Worm (Caenorhabditis elegans) whole organism, early embryonic: ENCODE measurements around the gene tbc-6.
A peak's percentile ranks its signal among the peaks of the same experiment; 100 is the strongest.

Experiments
- B0310.2 ChIP-seq: sonication (generic microtip); optimal IDR thresholded peaks from 2 replicates; lab custom pipeline; 2016; ENCODE audit warnings: mild to moderate bottlenecking, missing genetic modification characterization, missing compliant biosample characterization
- F13C5.2 ChIP-seq: sonication (generic microtip); optimal IDR thresholded peaks from 2 replicates; lab custom pipeline; 2017; ENCODE audit warnings: mild to moderate bottlenecking, missing genetic modification characterization, inconsistent platforms, missing compliant biosample characterization
- aly-1 ChIP-seq: sonication (generic microtip); optimal IDR thresholded peaks from 2 replicates; lab custom pipeline; 2016; ENCODE audit warnings: missing genetic modification characterization, missing compliant biosample characterization
- ama-1 ChIP-seq: fragments of 150-350 bp; optimal IDR thresholded peaks from 2 replicates; lab custom pipeline; 2014
- ceh-13 ChIP-seq: fragments of 200-800 bp; sonication (Bioruptor generic); optimal IDR thresholded peaks from 2 replicates; lab custom pipeline; 2018; ENCODE audit warnings: mild to moderate bottlenecking, missing genetic modification characterization, missing compliant biosample characterization
- ceh-36 ChIP-seq: sonication (generic microtip); optimal IDR thresholded peaks from 2 replicates; lab custom pipeline; 2016; ENCODE audit warnings: missing genetic modification characterization, inconsistent platforms, missing compliant biosample characterization
- ets-7 ChIP-seq: sonication (generic microtip); optimal IDR thresholded peaks from 2 replicates; lab custom pipeline; 2016; ENCODE audit warnings: missing genotype, missing genetic modification characterization, missing compliant biosample characterization
- flt-1 ChIP-seq: fragments of 200-800 bp; sonication (Bioruptor generic); IDR thresholded peaks from 2 replicates; pipeline ENCODE4 v1.3.6; 2022; ENCODE audit warnings: missing genetic modification characterization, missing compliant biosample characterization
- hmbx-1 ChIP-seq: sonication (generic microtip); optimal IDR thresholded peaks from 2 replicates; lab custom pipeline; 2016; ENCODE audit warnings: mild to moderate bottlenecking, missing genetic modification characterization, missing compliant biosample characterization
- hmg-4 ChIP-seq: fragments of 200-800 bp; sonication (Bioruptor generic); optimal IDR thresholded peaks from 2 replicates; lab custom pipeline; 2018; ENCODE audit warnings: mild to moderate bottlenecking, missing genetic modification characterization, missing compliant biosample characterization
- hnd-1 ChIP-seq: sonication (generic microtip); optimal IDR thresholded peaks from 2 replicates; lab custom pipeline; 2016; ENCODE audit warnings: missing genetic modification characterization, missing compliant biosample characterization
- pes-1 ChIP-seq: fragments of 200-800 bp; sonication (Bioruptor generic); IDR thresholded peaks from 2 replicates; pipeline ENCODE4 v1.3.6; 2022; ENCODE audit warnings: missing genetic modification reagents, missing genetic modification characterization, missing compliant biosample characterization
- scrt-1 ChIP-seq: fragments of 200-800 bp; sonication (Bioruptor generic); IDR thresholded peaks from 2 replicates; pipeline ENCODE4 v1.3.6; 2022; ENCODE audit warnings: missing genetic modification characterization, missing compliant biosample characterization
- sea-1 ChIP-seq: fragments of 200-800 bp; sonication (Bioruptor generic); conservative IDR thresholded peaks from 2 replicates; pipeline ENCODE4 v1.3.6; 2022; ENCODE audit warnings: missing genetic modification characterization, missing compliant biosample characterization
- tbx-11 ChIP-seq: fragments of 200-800 bp; sonication (Bioruptor generic); IDR thresholded peaks from 2 replicates; pipeline ENCODE4 v1.3.6; 2022; ENCODE audit warnings: missing genetic modification characterization, missing compliant biosample characterization
- tbx-37 ChIP-seq: fragments of 200-800 bp; sonication (Bioruptor generic); conservative IDR thresholded peaks from 2 replicates; pipeline ENCODE4 v1.3.6; 2022; ENCODE audit warnings: missing genetic modification reagents, missing genetic modification characterization, missing compliant biosample characterization
- tra-4 ChIP-seq: sonication (generic microtip); optimal IDR thresholded peaks from 2 replicates; lab custom pipeline; 2017; ENCODE audit warnings: missing genetic modification characterization, missing compliant biosample characterization

tbc-6 gene

ce11 chrII:6849308-6849707 lies 1.4 kb downstream of the tbc-6 start:
- TF ChIP-seq B0310.2 (tag; lab: Kevin White, UChicago): no peak

ce11 chrII:6851938-6852337 lies 4.0 kb downstream of the tbc-6 start, which contains the start of gene C04A2.15:
Gene C04A2.15, plus strand, starts transcription at chrII:6852236.
- TF ChIP-seq ceh-36 (tag; lab: Kevin White, UChicago) (no peak), F13C5.2 (tag; lab: Kevin White, UChicago) (no peak), sea-1 (GFP tag; lab: Robert Waterston, UW) (no peak), hmbx-1 (tag; lab: Kevin White, UChicago) (no peak), ceh-13 (GFP tag; lab: Kevin White, UChicago) (no peak), flt-1 (GFP tag; lab: Robert Waterston, UW) (no peak), hmg-4 (GFP tag; lab: Kevin White, UChicago) (no peak), tra-4 (tag; lab: Kevin White, UChicago) (no peak), aly-1 (tag; lab: Kevin White, UChicago) (no peak), ama-1 (lab: Kevin White, UChicago) (no peak), tbx-11 (GFP tag; lab: Robert Waterston, UW) (no peak), B0310.2 (tag; lab: Kevin White, UChicago) (no peak), hnd-1 (tag; lab: Kevin White, UChicago) (no peak), tbx-37 (GFP tag; lab: Robert Waterston, UW) (no peak), scrt-1 (no peak), pes-1 (GFP tag; lab: Robert Waterston, UW) (no peak)

ce11 chrII:6853059-6853466 lies 5.1 kb downstream of the tbc-6 start:
- TF ChIP-seq ceh-36 (tag; lab: Kevin White, UChicago) (peak; percentile 98), ceh-13 (GFP tag; lab: Kevin White, UChicago) (peak; percentile 84), ama-1 (lab: Kevin White, UChicago) (peak; percentile 85), tbx-37 (GFP tag; lab: Robert Waterston, UW) (peak; percentile 88), pes-1 (GFP tag; lab: Robert Waterston, UW) (peak; percentile 95), F13C5.2 (tag; lab: Kevin White, UChicago) (peak; percentile 98), B0310.2 (tag; lab: Kevin White, UChicago) (peak; percentile 89), hmg-4 (GFP tag; lab: Kevin White, UChicago) (peak; percentile 96), hnd-1 (tag; lab: Kevin White, UChicago) (peak; percentile 78), ets-7 (tag; lab: Kevin White, UChicago) (peak; percentile 84), tra-4 (tag; lab: Kevin White, UChicago) (peak; percentile 89), scrt-1 (peak; percentile 92), hmbx-1 (tag; lab: Kevin White, UChicago) (peak; percentile 83), sea-1 (GFP tag; lab: Robert Waterston, UW) (peak; percentile 88), flt-1 (GFP tag; lab: Robert Waterston, UW) (peak; percentile 94), aly-1 (tag; lab: Kevin White, UChicago) (peak; percentile 90), tbx-11 (GFP tag; lab: Robert Waterston, UW) (peak; percentile 86)

- TF ChIP-seq pes-1 (GFP tag; lab: Robert Waterston, UW) (no peak), ceh-36 (tag; lab: Kevin White, UChicago) (no peak), aly-1 (tag; lab: Kevin White, UChicago) (no peak), hmbx-1 (tag; lab: Kevin White, UChicago) (no peak), F13C5.2 (tag; lab: Kevin White, UChicago) (no peak), sea-1 (GFP tag; lab: Robert Waterston, UW) (no peak), hnd-1 (tag; lab: Kevin White, UChicago) (no peak), B0310.2 (tag; lab: Kevin White, UChicago) (no peak), tbx-37 (GFP tag; lab: Robert Waterston, UW) (no peak), ama-1 (lab: Kevin White, UChicago) (no peak), hmg-4 (GFP tag; lab: Kevin White, UChicago) (no peak), scrt-1 (no peak), ceh-13 (GFP tag; lab: Kevin White, UChicago) (no peak), flt-1 (GFP tag; lab: Robert Waterston, UW) (no peak), ets-7 (tag; lab: Kevin White, UChicago) (no peak)
Observed at ce11 chrII:6858201-6858600, 10.3 kb downstream of the tbc-6 start, which contains the start of gene dnj-5. Gene dnj-5, minus strand, starts transcription at chrII:6858301.

- TF ChIP-seq B0310.2 (tag; lab: Kevin White, UChicago) (no peak), scrt-1 (0 out of 2 replicates have a peak, but pooled peaks have one; percentile 59), aly-1 (tag; lab: Kevin White, UChicago) (no peak), F13C5.2 (tag; lab: Kevin White, UChicago) (peak; percentile 27), ceh-36 (tag; lab: Kevin White, UChicago) (peak; percentile 38), hmg-4 (GFP tag; lab: Kevin White, UChicago) (peak; percentile 63), hnd-1 (tag; lab: Kevin White, UChicago) (peak; percentile 10)
Observed at ce11 chrII:6858835-6859234, 10.9 kb downstream of the tbc-6 start.

ce11 chrII:6860043-6860442 lies 12.1 kb downstream of the tbc-6 start:
- no peak for TF ChIP-seq pes-1 (GFP tag; lab: Robert Waterston, UW)
- TF ChIP-seq hnd-1 (tag; lab: Kevin White, UChicago): no peak
- TF ChIP-seq tbx-11 (GFP tag; lab: Robert Waterston, UW): no peak
- TF ChIP-seq tbx-37 (GFP tag; lab: Robert Waterston, UW): no peak
- TF ChIP-seq ets-7 (tag; lab: Kevin White, UChicago): no peak
- TF ChIP-seq aly-1 (tag; lab: Kevin White, UChicago): no peak
- TF ChIP-seq hmbx-1 (tag; lab: Kevin White, UChicago): no peak
- no peak for TF ChIP-seq F13C5.2 (tag; lab: Kevin White, UChicago)
- TF ChIP-seq ceh-36 (tag; lab: Kevin White, UChicago): no peak
- no peak for TF ChIP-seq scrt-1
- TF ChIP-seq ama-1 (lab: Kevin White, UChicago): no peak
- TF ChIP-seq ceh-13 (GFP tag; lab: Kevin White, UChicago): no peak
- no peak for TF ChIP-seq flt-1 (GFP tag; lab: Robert Waterston, UW)
- no peak for TF ChIP-seq hmg-4 (GFP tag; lab: Kevin White, UChicago)
- no peak for TF ChIP-seq tra-4 (tag; lab: Kevin White, UChicago)
- no peak for TF ChIP-seq sea-1 (GFP tag; lab: Robert Waterston, UW)
